Comparison of ENCODE assay signal across 3 fruit fly cellular contexts in genomic region chr3L:14160436-14160835, dm6.
TF ChIP-seq lines count a peak whose summit lies in the region.

No protein-coding gene starts in this region.

- TF ChIP-seq CTCF in whole organism, embryonic (GFP tag; optimal IDR thresholded peaks at IDR 0.05; lab: Kevin White, UChicago): no peak

TF ChIP-seq in whole organism, embryonic, 481 proteins besides CTCF, POLR2A, EP300 and RAD21 (continues in another document):
- TF ChIP-seq gcm (GFP tag; optimal IDR thresholded peaks at IDR 0.05; lab: Kevin White, UChicago) (no peak), Hr78 (GFP tag; optimal IDR thresholded peaks at IDR 0.05; lab: Kevin White, UChicago) (no peak), HmgD (GFP tag; optimal IDR thresholded peaks at IDR 0.05; lab: Kevin White, UChicago) (no peak), otp (GFP tag; IDR thresholded peaks at IDR 0.05; lab: Robert Waterston, UW) (no peak), YL-1 (GFP tag; optimal IDR thresholded peaks at IDR 0.05; lab: Kevin White, UChicago) (no peak), ranshi (GFP tag; IDR thresholded peaks at IDR 0.05; lab: Robert Waterston, UW) (no peak), dpn (GFP tag; optimal IDR thresholded peaks at IDR 0.05; lab: Kevin White, UChicago) (no peak), CG14860 (GFP tag; IDR thresholded peaks at IDR 0.05; lab: Robert Waterston, UW; ENCODE audit: partially characterized antibody) (no peak), Mes4 (GFP tag; optimal IDR thresholded peaks at IDR 0.05; lab: Kevin White, UChicago) (no peak), CG17612 (GFP tag; IDR thresholded peaks at IDR 0.05; lab: Robert Waterston, UW) (no peak), jing (GFP tag; optimal IDR thresholded peaks at IDR 0.05; lab: Kevin White, UChicago) (no peak), ken (GFP tag; IDR thresholded peaks at IDR 0.05; lab: Robert Waterston, UW) (no peak), Hr39 (optimal IDR thresholded peaks at IDR 0.05; lab: Kevin White, UChicago) (no peak), CG33557 (GFP tag; optimal IDR thresholded peaks at IDR 0.05; lab: Kevin White, UChicago) (no peak), sens (GFP tag; lab: Kevin White, UChicago) (peak; percentile 64), sr (GFP tag; IDR thresholded peaks at IDR 0.05; lab: Robert Waterston, UW) (no peak), fu2 (GFP tag; optimal IDR thresholded peaks at IDR 0.05; lab: Kevin White, UChicago) (no peak), lola (GFP tag; optimal IDR thresholded peaks at IDR 0.05; lab: Kevin White, UChicago) (no peak), CG9932 (GFP tag; IDR thresholded peaks at IDR 0.05; lab: Robert Waterston, UW) (no peak), CG12299 (tag; optimal IDR thresholded peaks at IDR 0.05; lab: Kevin White, UChicago) (no peak), CG12236 (GFP tag; optimal IDR thresholded peaks at IDR 0.05; lab: Kevin White, UChicago) (no peak), lov (optimal IDR thresholded peaks at IDR 0.05; lab: Kevin White, UChicago) (no peak), lov (GFP tag; IDR thresholded peaks at IDR 0.05; lab: Robert Waterston, UW) (no peak), Trl (optimal IDR thresholded peaks at IDR 0.05; lab: Kevin White, UChicago) (no peak), Trl (GFP tag; optimal IDR thresholded peaks at IDR 0.05; lab: Kevin White, UChicago) (no peak), yki (optimal IDR thresholded peaks at IDR 0.05; lab: Kevin White, UChicago) (no peak), BEAF-32 (GFP tag; optimal IDR thresholded peaks at IDR 0.05; lab: Kevin White, UChicago) (no peak), knrl (GFP tag; IDR thresholded peaks at IDR 0.05; lab: Robert Waterston, UW; ENCODE audit: partially characterized antibody) (no peak), ems (GFP tag; optimal IDR thresholded peaks at IDR 0.05; lab: Kevin White, UChicago) (no peak), CG32532 (GFP tag; IDR thresholded peaks at IDR 0.05; lab: Robert Waterston, UW) (no peak), Fer3 (tag; optimal IDR thresholded peaks at IDR 0.05; lab: Kevin White, UChicago) (no peak), dm (GFP tag; optimal IDR thresholded peaks at IDR 0.05; lab: Kevin White, UChicago) (no peak), Med (GFP tag; lab: Kevin White, UChicago) (peak; percentile 3)

TF ChIP-seq in whole organism, prepupa, 60 proteins besides CTCF, POLR2A, EP300 and RAD21 (continues in another document):
- TF ChIP-seq fkh (GFP tag; optimal IDR thresholded peaks at IDR 0.05; lab: Kevin White, UChicago): no peak
- no peak for TF ChIP-seq Eip93F (GFP tag; optimal IDR thresholded peaks at IDR 0.05; lab: Kevin White, UChicago)
- peak; percentile 39 for TF ChIP-seq esn (GFP tag; optimal IDR thresholded peaks at IDR 0.05; lab: Kevin White, UChicago)
- no peak for TF ChIP-seq pdm3 (GFP tag; optimal IDR thresholded peaks at IDR 0.05; lab: Kevin White, UChicago)
- no peak for TF ChIP-seq topi (GFP tag; optimal IDR thresholded peaks at IDR 0.05; lab: Kevin White, UChicago)
- TF ChIP-seq CG6808 (GFP tag; optimal IDR thresholded peaks at IDR 0.05; lab: Kevin White, UChicago): no peak
- TF ChIP-seq cyc (GFP tag; optimal IDR thresholded peaks at IDR 0.05; lab: Kevin White, UChicago): no peak
- no peak for TF ChIP-seq Ets21C (GFP tag; optimal IDR thresholded peaks at IDR 0.05; lab: Kevin White, UChicago)
- TF ChIP-seq CG16779 (tag; optimal IDR thresholded peaks at IDR 0.05; lab: Kevin White, UChicago): no peak
- peak; percentile 45 for TF ChIP-seq Eip78C (GFP tag; lab: Kevin White, UChicago)
- TF ChIP-seq Blimp-1 (GFP tag; optimal IDR thresholded peaks at IDR 0.05; lab: Kevin White, UChicago): no peak
- TF ChIP-seq CG11762 (GFP tag; optimal IDR thresholded peaks at IDR 0.05; lab: Kevin White, UChicago; ENCODE audit: insufficient read depth): no peak
- no peak for TF ChIP-seq CG9139 (GFP tag; optimal IDR thresholded peaks at IDR 0.05; lab: Kevin White, UChicago)
- no peak for TF ChIP-seq Ets96B (tag; optimal IDR thresholded peaks at IDR 0.05; lab: Kevin White, UChicago)
- TF ChIP-seq salr (GFP tag; optimal IDR thresholded peaks at IDR 0.05; lab: Kevin White, UChicago): peak in 1 of 2 experiments; percentile 4
- TF ChIP-seq Sox14 (GFP tag; optimal IDR thresholded peaks at IDR 0.05; lab: Kevin White, UChicago): no peak
- no peak for TF ChIP-seq CG4318 (GFP tag; optimal IDR thresholded peaks at IDR 0.05; lab: Kevin White, UChicago)
- no peak for TF ChIP-seq ss (GFP tag; optimal IDR thresholded peaks at IDR 0.05; lab: Kevin White, UChicago)
- TF ChIP-seq CG31627 (GFP tag; optimal IDR thresholded peaks at IDR 0.05; lab: Kevin White, UChicago): no peak
- no peak for TF ChIP-seq vri (GFP tag; optimal IDR thresholded peaks at IDR 0.05; lab: Kevin White, UChicago)
- peak; percentile 36 for TF ChIP-seq CG6792 (GFP tag; optimal IDR thresholded peaks at IDR 0.05; lab: Kevin White, UChicago)
- no peak for TF ChIP-seq eg (GFP tag; IDR thresholded peaks at IDR 0.05; lab: Robert Waterston, UW)
- TF ChIP-seq CG3919 (GFP tag; optimal IDR thresholded peaks at IDR 0.05; lab: Kevin White, UChicago): peak; percentile 48
- TF ChIP-seq dac (GFP tag; optimal IDR thresholded peaks at IDR 0.05; lab: Kevin White, UChicago): no peak
- TF ChIP-seq Smox (GFP tag; optimal IDR thresholded peaks at IDR 0.05; lab: Kevin White, UChicago): no peak
- TF ChIP-seq Sox15 (GFP tag; optimal IDR thresholded peaks at IDR 0.05; lab: Kevin White, UChicago): no peak
- TF ChIP-seq CG11902 (GFP tag; optimal IDR thresholded peaks at IDR 0.05; lab: Kevin White, UChicago): no peak
- TF ChIP-seq CG15336 (GFP tag; IDR thresholded peaks at IDR 0.05; lab: Robert Waterston, UW): no peak
- TF ChIP-seq net (GFP tag; optimal IDR thresholded peaks at IDR 0.05; lab: Kevin White, UChicago): no peak
- TF ChIP-seq CG6854 (GFP tag; optimal IDR thresholded peaks at IDR 0.05; lab: Kevin White, UChicago): no peak
- no peak for TF ChIP-seq CG8319 (GFP tag; optimal IDR thresholded peaks at IDR 0.05; lab: Kevin White, UChicago)
- peak; percentile 1 for TF ChIP-seq CG10631 (GFP tag; optimal IDR thresholded peaks at IDR 0.05; lab: Kevin White, UChicago)
- no peak for TF ChIP-seq acj6 (GFP tag; optimal IDR thresholded peaks at IDR 0.05; lab: Kevin White, UChicago)
- TF ChIP-seq CG8119 (GFP tag; IDR thresholded peaks at IDR 0.05; lab: Robert Waterston, UW): 0 out of 3 replicates have a peak, but pooled peaks have one; percentile 24

TF ChIP-seq in whole organism, pupa, 21 proteins besides CTCF, POLR2A, EP300 and RAD21:
- TF ChIP-seq CG14655 (GFP tag; optimal IDR thresholded peaks at IDR 0.05; lab: Kevin White, UChicago) (peak; percentile 30), CG8159 (tag; optimal IDR thresholded peaks at IDR 0.05; lab: Kevin White, UChicago) (peak; percentile 61), CG17806 (tag; optimal IDR thresholded peaks at IDR 0.05; lab: Kevin White, UChicago) (no peak), Ets98B (GFP tag; IDR thresholded peaks at IDR 0.05; lab: Robert Waterston, UW) (no peak), CG15710 (tag; optimal IDR thresholded peaks at IDR 0.05; lab: Kevin White, UChicago) (no peak), Snoo (tag; optimal IDR thresholded peaks at IDR 0.05; lab: Kevin White, UChicago) (no peak), EcR (GFP tag; optimal IDR thresholded peaks at IDR 0.05; lab: Kevin White, UChicago) (no peak), CG13204 (GFP tag; optimal IDR thresholded peaks at IDR 0.05; lab: Kevin White, UChicago) (no peak)
